Worm (Caenorhabditis elegans): Measurements from ENCODE around the gene zipt-9.
A peak's percentile ranks its signal among the peaks of the same experiment; 100 is the strongest.

The zipt-9 gene

ce11 chrV:13757349-13757748 lies 42.3 kb upstream of the zipt-9 start:
- TF ChIP-seq ceh-82 (tag; optimal IDR thresholded peaks at IDR 0.05) = no peak
- TF ChIP-seq blmp-1 (tag; optimal IDR thresholded peaks at IDR 0.05; ENCODE audit: insufficient read depth) = no peak
- no peak for TF ChIP-seq ama-1 (optimal IDR thresholded peaks at IDR 0.05)
- no peak for TF ChIP-seq nhr-10 (tag; optimal IDR thresholded peaks at IDR 0.05)
- no peak for TF ChIP-seq alr-1 (tag; optimal IDR thresholded peaks at IDR 0.05)
- peak; percentile 3 for TF ChIP-seq crh-2 (tag; optimal IDR thresholded peaks at IDR 0.05)
- no peak for TF ChIP-seq dmd-4 (tag; optimal IDR thresholded peaks at IDR 0.05)
- TF ChIP-seq ceh-16 (tag; optimal IDR thresholded peaks at IDR 0.05) = no peak
- no peak for TF ChIP-seq mab-5 (tag; optimal IDR thresholded peaks at IDR 0.05)
- TF ChIP-seq ztf-1 (GFP tag; conservative IDR thresholded peaks at IDR 0.05) = no peak
- no peak for TF ChIP-seq elt-3 (tag; optimal IDR thresholded peaks at IDR 0.05)
- peak in 1 of 2 experiments; percentile 60 for TF ChIP-seq lsy-2 (tag; optimal IDR thresholded peaks at IDR 0.05)
- TF ChIP-seq mbf-1 (tag; optimal IDR thresholded peaks at IDR 0.05) = no peak
- no peak for TF ChIP-seq ztf-4 (tag; optimal IDR thresholded peaks at IDR 0.05)
- TF ChIP-seq nhr-12 (tag; optimal IDR thresholded peaks at IDR 0.05) = no peak
- TF ChIP-seq elt-1 (tag; optimal IDR thresholded peaks at IDR 0.05) = no peak
- TF ChIP-seq egl-27 (tag; optimal IDR thresholded peaks at IDR 0.05) = no peak
- TF ChIP-seq unc-39 (tag; optimal IDR thresholded peaks at IDR 0.05) = no peak
- TF ChIP-seq nhr-11 (tag; optimal IDR thresholded peaks at IDR 0.05) = no peak
- TF ChIP-seq zag-1 (tag; optimal IDR thresholded peaks at IDR 0.05) = no peak
- TF ChIP-seq lin-39 (tag; optimal IDR thresholded peaks at IDR 0.05) = no peak
- TF ChIP-seq skn-1 (tag; optimal IDR thresholded peaks at IDR 0.05) = peak; percentile 37
- TF ChIP-seq ZK546.5 (tag; optimal IDR thresholded peaks at IDR 0.05) = no peak
- TF ChIP-seq Y55F3AM.14 (GFP tag; optimal IDR thresholded peaks at IDR 0.05) = no peak
- TF ChIP-seq lin-11 (tag; optimal IDR thresholded peaks at IDR 0.05) = no peak
- peak; percentile 25 for TF ChIP-seq lin-13 (GFP tag; optimal IDR thresholded peaks at IDR 0.05)
- TF ChIP-seq fos-1 (tag; optimal IDR thresholded peaks at IDR 0.05) = peak; percentile 39
- no peak for TF ChIP-seq ztf-11 (tag; optimal IDR thresholded peaks at IDR 0.05)
- TF ChIP-seq sem-4 (tag; optimal IDR thresholded peaks at IDR 0.05) = no peak
- peak; percentile 1 for TF ChIP-seq snpc-4 (tag; optimal IDR thresholded peaks at IDR 0.05)
- TF ChIP-seq sma-9 (GFP tag; optimal IDR thresholded peaks at IDR 0.05) = peak; percentile 4
- no peak for TF ChIP-seq sma-9 (tag; optimal IDR thresholded peaks at IDR 0.05)
- TF ChIP-seq peb-1 (tag; optimal IDR thresholded peaks at IDR 0.05) = no peak
- TF ChIP-seq nhr-25 (tag; optimal IDR thresholded peaks at IDR 0.05) = no peak
- TF ChIP-seq sma-3 (GFP tag; optimal IDR thresholded peaks at IDR 0.05) = no peak
- TF ChIP-seq nhr-23 (tag; optimal IDR thresholded peaks at IDR 0.05) = no peak
- TF ChIP-seq C34F6.9 (tag; optimal IDR thresholded peaks at IDR 0.05) = peak; percentile 76
- TF ChIP-seq nhr-21 (tag; optimal IDR thresholded peaks at IDR 0.05) = no peak
- peak; percentile 94 for TF ChIP-seq unc-55 (GFP tag; optimal IDR thresholded peaks at IDR 0.05)
- TF ChIP-seq nhr-77 (tag; optimal IDR thresholded peaks at IDR 0.05) = no peak
- no peak for TF ChIP-seq unc-62 (GFP tag; optimal IDR thresholded peaks at IDR 0.05)

ce11 chrV:13756359-13757091 lies 41.5 kb upstream of the zipt-9 start, which contains the start of gene F20G2.2:
Gene F20G2.2 (minus strand): TSS chrV:13756409.
- TF ChIP-seq C34F6.9 (tag; optimal IDR thresholded peaks at IDR 0.05) (peak; percentile 30), nhr-23 (tag; optimal IDR thresholded peaks at IDR 0.05) (no peak), nhr-25 (tag; optimal IDR thresholded peaks at IDR 0.05) (peak; percentile 11), lin-39 (tag; optimal IDR thresholded peaks at IDR 0.05) (no peak), R02D3.7 (tag; optimal IDR thresholded peaks at IDR 0.05) (no peak), ceh-16 (tag; optimal IDR thresholded peaks at IDR 0.05) (no peak), nhr-21 (tag; optimal IDR thresholded peaks at IDR 0.05) (no peak), ceh-82 (tag; optimal IDR thresholded peaks at IDR 0.05) (no peak), fos-1 (tag; optimal IDR thresholded peaks at IDR 0.05) (peak; percentile 32), unc-62 (GFP tag; optimal IDR thresholded peaks at IDR 0.05) (no peak), skn-1 (tag; optimal IDR thresholded peaks at IDR 0.05) (peak; percentile 54), mbf-1 (tag; optimal IDR thresholded peaks at IDR 0.05) (no peak), Y55F3AM.14 (GFP tag; optimal IDR thresholded peaks at IDR 0.05) (no peak), ztf-11 (tag; optimal IDR thresholded peaks at IDR 0.05) (no peak), ztf-1 (GFP tag; conservative IDR thresholded peaks at IDR 0.05) (no peak), F13H6.1 (tag; optimal IDR thresholded peaks at IDR 0.05) (peak; percentile 12), elt-3 (tag; optimal IDR thresholded peaks at IDR 0.05) (no peak), sma-9 (GFP tag; optimal IDR thresholded peaks at IDR 0.05) (peak; percentile 13), sma-9 (tag; optimal IDR thresholded peaks at IDR 0.05) (no peak)
